Worm (Caenorhabditis elegans) whole organism, young adult: Measurements from ENCODE around the gene pmp-2.
A peak's percentile ranks its signal among the peaks of the same experiment; 100 is the strongest.

Experiments used
- B0019.2 ChIP-seq: fragments of 200-800 bp; sonication (Bioruptor generic); conservative IDR thresholded peaks from 2 replicates; pipeline ENCODE4 v1.3.6; 2022; ENCODE audit warnings: missing genetic modification reagents, missing genetic modification characterization, missing compliant biosample characterization
- B0336.3 ChIP-seq: fragments of 200-800 bp; sonication (Bioruptor generic); IDR thresholded peaks from 2 replicates; pipeline ENCODE4 v1.3.6; 2022; ENCODE audit warnings: missing genetic modification characterization, missing compliant biosample characterization
- C06A6.2 ChIP-seq: fragments of 200-800 bp; sonication (Bioruptor generic); conservative IDR thresholded peaks from 2 replicates; pipeline ENCODE4 v1.3.6; 2022; ENCODE audit warnings: missing genetic modification characterization, missing compliant biosample characterization
- F22D6.2 ChIP-seq: sonication (generic microtip); optimal IDR thresholded peaks from 2 replicates; lab custom pipeline; 2016; ENCODE audit warnings: mild to moderate bottlenecking, missing genetic modification characterization, missing compliant biosample characterization
- K12H6.12 ChIP-seq: fragments of 200-800 bp; sonication (Bioruptor generic); optimal IDR thresholded peaks from 2 replicates; lab custom pipeline; 2018; ENCODE audit warnings: mild to moderate bottlenecking, missing genetic modification characterization, missing compliant biosample characterization
- Y95B8A.8 ChIP-seq: fragments of 200-800 bp; sonication (Bioruptor generic); IDR thresholded peaks from 2 replicates; pipeline ENCODE4 v1.3.6; 2022; ENCODE audit warnings: missing genetic modification reagents, missing genetic modification characterization, missing compliant biosample characterization
- akir-1 ChIP-seq: fragments of 200-800 bp; sonication (Bioruptor generic); optimal IDR thresholded peaks from 2 replicates; lab custom pipeline; 2018; ENCODE audit warnings: mild to moderate bottlenecking, missing genetic modification characterization, moderate library complexity, missing compliant biosample characterization
- ama-1 ChIP-seq, 3 experiments: fragments of 150-350 bp in 1 of 3; sonication (generic microtip) in 2 of 3; optimal IDR thresholded peaks; 2 replicates each; lab custom pipeline; 2014 to 2018; ENCODE audit warnings: missing biosample characterization in 2 of 3, missing genetic modification characterization in 2 of 3, missing genetic modification reagents in 2 of 3
- atf-7 ChIP-seq: sonication (generic microtip); optimal IDR thresholded peaks from 2 replicates; lab custom pipeline; 2017; ENCODE audit warnings: mild to moderate bottlenecking, missing genetic modification characterization, missing compliant biosample characterization
- attf-3 ChIP-seq: fragments of 200-800 bp; sonication (Bioruptor generic); conservative IDR thresholded peaks from 2 replicates; pipeline ENCODE4 v1.3.6; 2022; ENCODE audit warnings: missing genetic modification reagents, missing genetic modification characterization, missing compliant biosample characterization
- attf-5 ChIP-seq: fragments of 200-800 bp; sonication (Bioruptor generic); optimal IDR thresholded peaks from 2 replicates; lab custom pipeline; 2018; ENCODE audit warnings: mild to moderate bottlenecking, missing genetic modification characterization, missing compliant biosample characterization
- bed-1 ChIP-seq: fragments of 200-800 bp; sonication (Bioruptor generic); IDR thresholded peaks from 2 replicates; pipeline ENCODE4 v1.3.6; 2022; ENCODE audit warnings: missing genetic modification reagents, missing genetic modification characterization, missing compliant biosample characterization
- ceh-100 ChIP-seq: fragments of 200-800 bp; sonication (Bioruptor generic); IDR thresholded peaks from 2 replicates; pipeline ENCODE4 v1.3.6; 2022; ENCODE audit warnings: missing genetic modification reagents, missing genetic modification characterization, missing compliant biosample characterization
- ceh-27 ChIP-seq: fragments of 200-800 bp; sonication (Bioruptor generic); optimal IDR thresholded peaks from 2 replicates; lab custom pipeline; 2018; ENCODE audit warnings: mild to moderate bottlenecking, missing genetic modification characterization, moderate library complexity, missing compliant biosample characterization
- ceh-40 ChIP-seq: fragments of 200-800 bp; sonication (Bioruptor generic); IDR thresholded peaks from 2 replicates; pipeline ENCODE4 v1.3.6; 2022; ENCODE audit warnings: missing genetic modification characterization, missing compliant biosample characterization
- die-1 ChIP-seq: sonication (generic microtip); optimal IDR thresholded peaks from 2 replicates; lab custom pipeline; 2016; ENCODE audit warnings: missing genotype, mild to moderate bottlenecking, missing genetic modification characterization, missing compliant biosample characterization
- egl-44 ChIP-seq: fragments of 200-800 bp; sonication (Bioruptor generic); IDR thresholded peaks from 2 replicates; pipeline ENCODE4 v1.3.6; 2022; ENCODE audit warnings: missing genetic modification reagents, missing genetic modification characterization, missing compliant biosample characterization
- ekl-4 ChIP-seq: fragments of 200-800 bp; sonication (Bioruptor generic); IDR thresholded peaks from 2 replicates; pipeline ENCODE4 v1.3.6; 2022; ENCODE audit warnings: missing genetic modification reagents, missing genetic modification characterization, missing compliant biosample characterization
- fkh-3 ChIP-seq: sonication (generic microtip); optimal IDR thresholded peaks from 2 replicates; lab custom pipeline; 2016; ENCODE audit warnings: mild to moderate bottlenecking, missing genetic modification characterization, missing compliant biosample characterization
- hlh-12 ChIP-seq: sonication (generic microtip); optimal IDR thresholded peaks from 2 replicates; lab custom pipeline; 2016; ENCODE audit warnings: missing genetic modification characterization, missing compliant biosample characterization
- lin-40 ChIP-seq: sonication (generic microtip); optimal IDR thresholded peaks from 2 replicates; lab custom pipeline; 2016; ENCODE audit warnings: missing genetic modification characterization, mild to moderate bottlenecking, missing compliant biosample characterization, missing genotype, missing genetic modification reagents
- lin-54 ChIP-seq: fragments of 200-800 bp; sonication (Bioruptor generic); optimal IDR thresholded peaks from 2 replicates; lab custom pipeline; 2018; ENCODE audit warnings: mild to moderate bottlenecking, missing genetic modification characterization, missing compliant biosample characterization
- madf-3 ChIP-seq: fragments of 200-800 bp; sonication (Bioruptor generic); IDR thresholded peaks from 2 replicates; pipeline ENCODE4 v1.3.6; 2022; ENCODE audit warnings: missing genetic modification reagents, missing genetic modification characterization, missing compliant biosample characterization
- mcd-1 ChIP-seq: fragments of 200-800 bp; sonication (Bioruptor generic); IDR thresholded peaks from 2 replicates; pipeline ENCODE4 v1.3.6; 2022; ENCODE audit warnings: missing genetic modification reagents, missing genetic modification characterization, missing compliant biosample characterization
- nfya-1 ChIP-seq: sonication (generic microtip); optimal IDR thresholded peaks from 2 replicates; lab custom pipeline; 2017; ENCODE audit warnings: antibody characterized with exemption, missing compliant biosample characterization, missing genetic modification characterization, borderline replicate concordance; ENCODE audit not compliant: insufficient read depth
- nhr-120 ChIP-seq: fragments of 200-800 bp; sonication (Bioruptor generic); IDR thresholded peaks from 2 replicates; pipeline ENCODE4 v1.3.6; 2022; ENCODE audit warnings: missing genetic modification characterization, missing compliant biosample characterization
- nhr-80 ChIP-seq: sonication (generic microtip); optimal IDR thresholded peaks from 2 replicates; lab custom pipeline; 2016; ENCODE audit warnings: missing genetic modification characterization, missing compliant biosample characterization
- sea-2 ChIP-seq: fragments of 200-800 bp; sonication (Bioruptor generic); IDR thresholded peaks from 2 replicates; pipeline ENCODE4 v1.3.6; 2022; ENCODE audit warnings: missing genetic modification characterization, missing compliant biosample characterization
- snpc-3.4 ChIP-seq: sonication (generic microtip); optimal IDR thresholded peaks from 2 replicates; lab custom pipeline; 2017; ENCODE audit warnings: missing genetic modification characterization, mild to moderate bottlenecking, missing compliant biosample characterization, antibody characterized with exemption, moderate library complexity, missing genotype, missing genetic modification reagents
- snpc-4 ChIP-seq, 5 experiments: fragments of 150-350 bp in 1 of 5; sonication (generic microtip) in 4 of 5; optimal IDR thresholded peaks; 2 replicates each; lab custom pipeline; 2014 to 2018; ENCODE audit warnings: missing genetic modification characterization in 5 of 5, missing biosample characterization in 3 of 5, antibody characterized with exemption in 2 of 5, mild to moderate bottlenecking in 2 of 5, missing compliant biosample characterization in 2 of 5, missing genotype in 2 of 5, moderate library complexity in 2 of 5, missing genetic modification reagents in 1 of 5
- somi-1 ChIP-seq: fragments of 200-800 bp; sonication (Bioruptor generic); optimal IDR thresholded peaks from 2 replicates; lab custom pipeline; 2018; ENCODE audit warnings: mild to moderate bottlenecking, missing genetic modification characterization, missing compliant biosample characterization
- tbp1 ChIP-seq: fragments of 200-800 bp; sonication (Bioruptor generic); optimal IDR thresholded peaks from 2 replicates; lab custom pipeline; 2018; ENCODE audit warnings: mild to moderate bottlenecking, missing genetic modification characterization, missing compliant biosample characterization
- tlf-1 ChIP-seq: fragments of 200-800 bp; sonication (Bioruptor generic); optimal IDR thresholded peaks from 2 replicates; lab custom pipeline; 2018; ENCODE audit warnings: mild to moderate bottlenecking, missing genetic modification characterization, missing compliant biosample characterization
- ztf-25 ChIP-seq: fragments of 200-800 bp; sonication (Bioruptor generic); IDR thresholded peaks from 2 replicates; pipeline ENCODE4 v1.3.6; 2022; ENCODE audit warnings: missing genetic modification reagents, missing genetic modification characterization, missing compliant biosample characterization
- ztf-26 ChIP-seq: sonication (generic microtip); optimal IDR thresholded peaks from 2 replicates; lab custom pipeline; 2017; ENCODE audit warnings: missing genetic modification characterization, missing compliant biosample characterization

Gene pmp-2

ce11 chrII:6842651-6843118 lies 44.9 kb downstream of the pmp-2 start (continued):
- TF ChIP-seq fkh-3 (tag; lab: Kevin White, UChicago) = no peak
- TF ChIP-seq B0019.2 (GFP tag; lab: Robert Waterston, UW) = no peak
- TF ChIP-seq C06A6.2 = peak; percentile 74
- peak; percentile 95 for TF ChIP-seq atf-7 (tag; lab: Kevin White, UChicago)
- no peak for TF ChIP-seq hlh-12 (tag; lab: Kevin White, UChicago)
- TF ChIP-seq lin-54 (GFP tag; lab: Kevin White, UChicago) = peak; percentile 13
- TF ChIP-seq nfya-1 (tag; lab: Kevin White, UChicago) = no peak
- TF ChIP-seq tlf-1 (GFP tag; lab: Kevin White, UChicago) = peak; percentile 58
- peak; percentile 85 for TF ChIP-seq somi-1 (GFP tag; lab: Kevin White, UChicago)
- TF ChIP-seq ceh-27 (GFP tag; lab: Kevin White, UChicago) = peak; percentile 59
- peak; percentile 76 for TF ChIP-seq attf-5 (GFP tag; lab: Kevin White, UChicago)
- TF ChIP-seq tbp1 (GFP tag; lab: Kevin White, UChicago) = peak; percentile 47
- no peak for TF ChIP-seq bed-1 (GFP tag; lab: Robert Waterston, UW)
- peak; percentile 73 for TF ChIP-seq F22D6.2 (tag; lab: Kevin White, UChicago)
- TF ChIP-seq mcd-1 (GFP tag; lab: Robert Waterston, UW) = peak; percentile 53
- TF ChIP-seq B0336.3 (GFP tag; lab: Robert Waterston, UW) = peak; percentile 92
- TF ChIP-seq ztf-26 (tag; lab: Kevin White, UChicago) = peak; percentile 87
- TF ChIP-seq lin-40 = peak; percentile 88
- peak; percentile 46; the same call in 1 of the 2 replicates for TF ChIP-seq egl-44 (GFP tag; lab: Robert Waterston, UW)
- 0 out of 2 replicates have a peak, but pooled peaks have one; percentile 30 for TF ChIP-seq Y95B8A.8 (GFP tag; lab: Robert Waterston, UW)
- TF ChIP-seq nhr-120 (GFP tag; lab: Robert Waterston, UW) = no peak

ce11 chrII:6842009-6842408 lies 45.6 kb downstream of the pmp-2 start:
- TF ChIP-seq ceh-40 (GFP tag; lab: Robert Waterston, UW) (no peak), ceh-100 (GFP tag; lab: Robert Waterston, UW) (peak; percentile 86), ekl-4 (GFP tag; lab: Robert Waterston, UW) (no peak), snpc-3.4 (tag; lab: Kevin White, UChicago) (no peak), attf-3 (GFP tag; lab: Robert Waterston, UW) (no peak), nfya-1 (tag; lab: Kevin White, UChicago) (no peak), akir-1 (GFP tag; lab: Kevin White, UChicago) (no peak), sea-2 (no peak), snpc-4 (GFP tag; optimal IDR thresholded peaks at IDR 0.05; lab: Kevin White, UChicago) (no peak), snpc-4 (tag; optimal IDR thresholded peaks at IDR 0.05; lab: Kevin White, UChicago) (peak in 1 of 4 experiments; percentile 7), ztf-25 (GFP tag; lab: Robert Waterston, UW) (no peak), K12H6.12 (no peak), ama-1 (optimal IDR thresholded peaks at IDR 0.05; lab: Kevin White, UChicago) (no peak), ama-1 (GFP tag; optimal IDR thresholded peaks at IDR 0.05; lab: Kevin White, UChicago) (no peak), mcd-1 (GFP tag; lab: Robert Waterston, UW) (peak; percentile 55), atf-7 (tag; lab: Kevin White, UChicago) (no peak), madf-3 (GFP tag; lab: Robert Waterston, UW) (no peak)

ce11 chrII:6841102-6841501 lies 46.5 kb downstream of the pmp-2 start:
- TF ChIP-seq nhr-80 (tag; lab: Kevin White, UChicago) = peak; percentile 37
- TF ChIP-seq die-1 (tag; lab: Kevin White, UChicago) = no peak
